Worm (Caenorhabditis elegans) whole organism, mixed stage, embryonic: ENCODE data around the gene str-83.

Source experiments
- M03D4.4 ChIP-seq: sonication (generic microtip); optimal IDR thresholded peaks from 2 replicates; lab custom pipeline; 2017; ENCODE audit warnings: mild to moderate bottlenecking, missing genetic modification characterization, missing compliant biosample characterization
- bed-3 ChIP-seq: fragments of 200-800 bp; sonication (Bioruptor generic); optimal IDR thresholded peaks from 3 replicates; lab custom pipeline; 2018; ENCODE audit warnings: mild to moderate bottlenecking, missing genetic modification characterization, moderate library complexity, missing compliant biosample characterization
- blmp-1 ChIP-seq: fragments of 150-350 bp; optimal IDR thresholded peaks from 2 replicates; lab custom pipeline; 2014; ENCODE audit warnings: missing biosample characterization, missing genetic modification characterization
- ceh-39 ChIP-seq: fragments of 150-350 bp; optimal IDR thresholded peaks from 2 replicates; lab custom pipeline; 2014; ENCODE audit warnings: missing biosample characterization, missing genetic modification characterization
- ceh-43 ChIP-seq: fragments of 200-800 bp; sonication (Bioruptor generic); optimal IDR thresholded peaks from 2 replicates; lab custom pipeline; 2018; ENCODE audit warnings: mild to moderate bottlenecking, missing genetic modification characterization, moderate library complexity, missing compliant biosample characterization
- ceh-83 ChIP-seq: fragments of 200-800 bp; sonication (Bioruptor generic); optimal IDR thresholded peaks from 2 replicates; lab custom pipeline; 2018; ENCODE audit warnings: mild to moderate bottlenecking, missing genetic modification characterization, missing compliant biosample characterization
- ces-1 ChIP-seq: fragments of 150-350 bp; optimal IDR thresholded peaks from 2 replicates; lab custom pipeline; 2014; ENCODE audit warnings: missing biosample characterization, missing genetic modification reagents, missing genetic modification characterization
- cnd-1 ChIP-seq: fragments of 200-800 bp; sonication (Bioruptor generic); optimal IDR thresholded peaks from 2 replicates; lab custom pipeline; 2018; ENCODE audit warnings: mild to moderate bottlenecking, missing genetic modification characterization, missing compliant biosample characterization
- elt-1 ChIP-seq: sonication (generic microtip); optimal IDR thresholded peaks from 2 replicates; lab custom pipeline; 2017; ENCODE audit warnings: missing genetic modification characterization, mild to moderate bottlenecking, missing compliant biosample characterization, antibody characterized with exemption, moderate library complexity, borderline replicate concordance; ENCODE audit not compliant: insufficient read depth
- elt-3 ChIP-seq: fragments of 150-350 bp; optimal IDR thresholded peaks from 2 replicates; lab custom pipeline; 2014; ENCODE audit warnings: missing biosample characterization, missing genetic modification characterization
- flh-1 ChIP-seq: fragments of 200-800 bp; sonication (Bioruptor generic); optimal IDR thresholded peaks from 2 replicates; lab custom pipeline; 2018; ENCODE audit warnings: mild to moderate bottlenecking, missing genetic modification characterization, moderate library complexity, missing compliant biosample characterization
- ham-2 ChIP-seq: fragments of 200-800 bp; sonication (Bioruptor generic); optimal IDR thresholded peaks from 2 replicates; lab custom pipeline; 2018; ENCODE audit warnings: mild to moderate bottlenecking, missing genetic modification characterization, missing compliant biosample characterization
- hlh-1 ChIP-seq: fragments of 150-350 bp; optimal IDR thresholded peaks from 2 replicates; lab custom pipeline; 2014; ENCODE audit warnings: missing biosample characterization, missing genetic modification reagents, missing genetic modification characterization
- lin-13 ChIP-seq: fragments of 150-350 bp; optimal IDR thresholded peaks from 2 replicates; lab custom pipeline; 2014; ENCODE audit warnings: missing biosample characterization, missing genetic modification characterization
- lin-32 ChIP-seq: fragments of 200-800 bp; sonication (Bioruptor generic); optimal IDR thresholded peaks from 2 replicates; lab custom pipeline; 2018; ENCODE audit warnings: mild to moderate bottlenecking, missing genetic modification characterization, missing compliant biosample characterization
- lsy-2 ChIP-seq: fragments of 150-350 bp; optimal IDR thresholded peaks from 2 replicates; lab custom pipeline; 2014; ENCODE audit warnings: missing biosample characterization, missing genetic modification characterization
- mab-5 ChIP-seq: fragments of 150-350 bp; optimal IDR thresholded peaks from 2 replicates; lab custom pipeline; 2014; ENCODE audit warnings: missing biosample characterization, missing genetic modification characterization
- mep-1 ChIP-seq: fragments of 150-350 bp; optimal IDR thresholded peaks from 2 replicates; lab custom pipeline; 2017; ENCODE audit warnings: missing biosample characterization, missing genetic modification reagents, missing genetic modification characterization, inconsistent platforms
- mls-2 ChIP-seq: sonication (generic microtip); optimal IDR thresholded peaks from 2 replicates; lab custom pipeline; 2016; ENCODE audit warnings: mild to moderate bottlenecking, missing genetic modification characterization, moderate library complexity, missing compliant biosample characterization
- nhr-12 ChIP-seq: fragments of 150-350 bp; optimal IDR thresholded peaks from 2 replicates; lab custom pipeline; 2014; ENCODE audit warnings: missing biosample characterization, missing genetic modification characterization
- nhr-2 ChIP-seq: fragments of 150-350 bp; optimal IDR thresholded peaks from 2 replicates; lab custom pipeline; 2014; ENCODE audit warnings: missing biosample characterization, missing genetic modification characterization
- nhr-237 ChIP-seq: fragments of 150-350 bp; optimal IDR thresholded peaks from 2 replicates; lab custom pipeline; 2014; ENCODE audit warnings: missing biosample characterization, missing genetic modification characterization
- nhr-28 ChIP-seq: fragments of 150-350 bp; optimal IDR thresholded peaks from 2 replicates; lab custom pipeline; 2014; ENCODE audit warnings: missing biosample characterization, missing genetic modification characterization
- nhr-76 ChIP-seq: sonication (generic microtip); optimal IDR thresholded peaks from 2 replicates; lab custom pipeline; 2017; ENCODE audit warnings: missing biosample characterization, missing genetic modification characterization
- pha-4 ChIP-seq: fragments of 150-350 bp; optimal IDR thresholded peaks from 2 replicates; lab custom pipeline; 2018; ENCODE audit warnings: missing biosample characterization, missing genetic modification reagents, missing genetic modification characterization
- sem-2 ChIP-seq: fragments of 200-800 bp; sonication (Bioruptor generic); optimal IDR thresholded peaks from 2 replicates; lab custom pipeline; 2018; ENCODE audit warnings: mild to moderate bottlenecking, missing genetic modification characterization, missing compliant biosample characterization
- sptf-1 ChIP-seq: sonication (generic microtip); optimal IDR thresholded peaks from 2 replicates; lab custom pipeline; 2017; ENCODE audit warnings: mild to moderate bottlenecking, missing genetic modification characterization, moderate library complexity, missing compliant biosample characterization
- tbx-8 ChIP-seq: fragments of 200-800 bp; sonication (Bioruptor generic); optimal IDR thresholded peaks from 2 replicates; lab custom pipeline; 2018; ENCODE audit warnings: mild to moderate bottlenecking, missing genetic modification characterization, moderate library complexity, missing compliant biosample characterization
- unc-120 ChIP-seq: sonication (generic microtip); optimal IDR thresholded peaks from 2 replicates; lab custom pipeline; 2017; ENCODE audit warnings: missing genetic modification characterization, missing compliant biosample characterization; ENCODE audit not compliant: poor library complexity, severe bottlenecking
- unc-39 ChIP-seq: fragments of 150-350 bp; optimal IDR thresholded peaks from 2 replicates; lab custom pipeline; 2014; ENCODE audit warnings: missing biosample characterization, missing genetic modification characterization
- unc-62 ChIP-seq: fragments of 150-350 bp; optimal IDR thresholded peaks from 2 replicates; lab custom pipeline; 2014; ENCODE audit warnings: missing biosample characterization, missing genetic modification reagents, missing genetic modification characterization
- zip-8 ChIP-seq: fragments of 150-350 bp; optimal IDR thresholded peaks from 2 replicates; lab custom pipeline; 2014; ENCODE audit warnings: missing biosample characterization, missing genetic modification characterization
- ztf-11 ChIP-seq: fragments of 150-350 bp; optimal IDR thresholded peaks from 2 replicates; lab custom pipeline; 2014; ENCODE audit warnings: missing biosample characterization, missing genetic modification characterization

str-83 gene

DNA sequence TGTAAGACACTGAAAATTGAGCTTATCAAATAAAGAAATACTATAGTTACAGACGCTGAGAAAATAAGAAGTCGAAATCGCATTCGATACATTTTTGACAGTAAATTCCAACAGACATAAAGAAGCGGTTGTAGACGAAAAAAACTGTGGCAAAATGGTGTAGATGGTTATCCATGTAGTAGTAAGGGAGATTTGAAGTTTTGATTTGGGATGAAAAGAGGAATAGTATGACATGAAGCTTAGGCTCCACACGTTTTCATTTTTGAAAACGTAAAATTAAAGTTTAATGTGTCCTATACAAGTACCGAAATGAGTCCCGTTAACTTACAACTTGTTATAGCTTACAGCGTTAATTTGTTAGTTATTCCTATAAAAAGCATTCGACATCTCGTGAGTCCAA, 17.0 kb downstream of the str-83 start, which contains the start of gene K09D9.9:
Gene K09D9.9, minus strand, starts transcription at position 101 of the 400 bp plus-strand sequence.
- TF ChIP-seq lsy-2 (tag; lab: Kevin White, UChicago) (no peak), lin-32 (GFP tag; lab: Kevin White, UChicago) (no peak), unc-39 (tag; lab: Kevin White, UChicago) (no peak), cnd-1 (tag; lab: Kevin White, UChicago) (no peak), ceh-83 (GFP tag; lab: Kevin White, UChicago) (no peak), nhr-237 (no peak), M03D4.4 (tag; lab: Kevin White, UChicago) (no peak), nhr-2 (no peak), unc-62 (no peak), blmp-1 (tag; lab: Kevin White, UChicago) (no peak), nhr-12 (no peak), bed-3 (GFP tag; lab: Kevin White, UChicago) (no peak), nhr-28 (no peak), mep-1 (tag; lab: Kevin White, UChicago) (no peak), ceh-39 (tag; lab: Kevin White, UChicago) (no peak), ces-1 (no peak), ceh-43 (GFP tag; lab: Kevin White, UChicago) (no peak)
- TF ChIP-seq, all 35 proteins: peak for 0

DNA sequence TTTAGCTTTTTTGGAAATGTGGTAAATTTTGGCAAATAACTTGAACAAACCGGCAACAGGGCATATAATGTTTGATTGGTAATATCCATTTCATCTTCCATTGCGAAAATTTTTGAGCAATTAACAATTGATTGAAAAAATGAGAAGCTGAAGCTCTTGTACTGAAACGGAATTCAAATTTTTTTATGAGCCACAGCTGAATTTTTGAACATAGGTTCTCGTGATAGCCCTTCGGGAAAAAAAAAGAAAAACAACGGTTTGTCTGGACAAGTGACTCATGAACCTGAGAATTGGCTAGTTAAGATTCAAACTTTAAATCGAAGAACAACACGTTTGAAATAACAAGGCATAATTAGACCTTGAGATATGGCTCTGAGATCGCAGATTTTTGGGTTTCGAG, 18.8 kb downstream of the str-83 start, which contains the start of gene srx-62:
Gene srx-62, minus strand, starts transcription at position 101 of the 400 bp plus-strand sequence.
- no peak for TF ChIP-seq nhr-76
- no peak for TF ChIP-seq bed-3 (GFP tag; lab: Kevin White, UChicago)
- no peak for TF ChIP-seq sptf-1 (tag; lab: Kevin White, UChicago)
- no peak for TF ChIP-seq tbx-8 (GFP tag; lab: Kevin White, UChicago)
- no peak for TF ChIP-seq mep-1 (tag; lab: Kevin White, UChicago)
- no peak for TF ChIP-seq flh-1 (GFP tag; lab: Kevin White, UChicago)
- no peak for TF ChIP-seq ceh-39 (tag; lab: Kevin White, UChicago)
- no peak for TF ChIP-seq ham-2
- no peak for TF ChIP-seq nhr-28

DNA sequence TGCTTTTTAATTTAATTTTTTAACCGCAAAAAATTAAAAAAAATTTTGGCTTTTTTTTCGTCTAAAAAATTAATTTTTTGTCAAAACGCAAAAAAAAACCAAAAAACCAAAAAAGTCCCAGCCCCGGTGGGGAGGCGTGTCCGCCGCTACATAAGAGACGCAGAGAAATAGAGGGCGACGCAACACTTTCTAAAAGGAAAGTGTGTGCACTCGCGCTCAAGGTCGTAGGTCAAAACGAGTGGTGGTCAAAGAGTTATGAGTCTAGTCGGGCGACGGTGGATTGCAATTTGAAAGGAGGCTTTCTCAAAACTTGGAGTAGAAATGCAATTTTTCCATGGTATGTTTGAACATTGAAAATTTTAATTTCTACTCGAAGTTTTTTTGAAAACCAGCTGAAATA, 27.5 kb downstream of the str-83 start:
- TF ChIP-seq ceh-39 (tag; lab: Kevin White, UChicago) = no peak
- no peak for TF ChIP-seq hlh-1 (tag; lab: Kevin White, UChicago)

DNA sequence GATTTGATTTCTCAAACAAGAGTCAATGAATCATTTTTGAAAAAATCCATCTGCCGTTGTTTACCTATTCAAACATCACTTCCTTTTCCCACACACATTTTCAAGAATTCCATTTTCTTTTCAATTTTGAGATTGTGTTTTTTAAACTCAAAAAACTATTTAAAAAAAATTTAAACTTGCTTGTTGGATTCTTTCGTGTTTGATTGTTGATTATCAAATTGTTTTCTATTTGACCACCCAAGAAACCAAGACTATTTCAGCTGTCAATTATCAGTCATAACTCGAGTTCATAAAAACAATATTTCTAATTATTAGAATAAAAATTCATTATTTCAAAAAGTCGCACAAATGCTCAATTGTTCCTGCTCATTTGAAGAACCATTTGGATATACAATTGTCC, 28.2 kb downstream of the str-83 start, which contains the start of gene srh-8:
Gene srh-8, plus strand, starts transcription at position 301 of the 400 bp plus-strand sequence.
- TF ChIP-seq ztf-11 (tag; lab: Kevin White, UChicago) (no peak), nhr-28 (no peak), nhr-237 (no peak)

DNA sequence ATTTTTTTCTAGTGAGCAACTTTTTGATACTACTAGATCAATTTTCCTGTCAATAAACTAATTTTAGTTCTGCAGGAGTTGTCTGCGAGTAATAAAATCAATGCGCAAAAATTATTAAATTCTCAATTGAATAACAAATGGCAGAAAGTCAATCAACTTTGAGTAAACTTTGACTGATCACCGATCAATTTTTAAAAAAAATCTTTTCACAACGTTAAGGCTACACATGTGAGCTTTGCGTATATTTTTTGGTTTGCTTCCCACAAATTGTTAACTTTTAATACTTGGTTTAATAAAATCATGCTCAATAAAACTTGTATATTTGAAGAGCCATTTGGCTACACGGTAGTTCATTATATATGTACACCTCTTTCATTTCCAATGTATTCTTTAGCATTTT, 30.9 kb downstream of the str-83 start, which contains the start of gene srh-7:
Gene srh-7, plus strand, starts transcription at position 301 of the 400 bp plus-strand sequence.
- no peak for TF ChIP-seq mab-5 (tag; lab: Kevin White, UChicago)
- TF ChIP-seq ceh-39 (tag; lab: Kevin White, UChicago) = no peak
- no peak for TF ChIP-seq M03D4.4 (tag; lab: Kevin White, UChicago)
- TF ChIP-seq unc-120 (tag; lab: Kevin White, UChicago) = no peak
- no peak for TF ChIP-seq mep-1 (tag; lab: Kevin White, UChicago)
- TF ChIP-seq nhr-76 = no peak
- no peak for TF ChIP-seq lin-13 (tag; lab: Kevin White, UChicago)

DNA sequence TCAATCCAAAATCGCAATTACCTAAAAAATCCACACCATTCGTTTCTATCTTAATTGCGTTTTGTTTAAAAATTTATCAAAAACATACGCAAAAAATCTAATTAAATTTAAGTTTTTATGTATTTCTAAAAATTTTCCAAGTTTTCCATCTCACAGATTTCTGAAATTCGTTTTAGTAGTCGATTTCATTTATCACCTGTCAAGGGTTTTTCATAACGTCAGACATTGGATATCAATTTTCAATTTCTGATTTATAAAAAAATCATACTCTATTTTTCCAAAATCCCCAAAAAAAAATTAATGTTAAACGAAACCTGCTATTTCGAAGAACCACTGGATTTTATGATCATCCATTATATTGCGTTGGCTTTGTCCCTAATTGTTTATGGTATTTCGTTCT, 33.1 kb downstream of the str-83 start, which contains the start of gene srh-4:
Gene srh-4, plus strand, starts transcription at position 301 of the 400 bp plus-strand sequence.
- TF ChIP-seq sem-2 (GFP tag; lab: Kevin White, UChicago) = no peak
- no peak for TF ChIP-seq ceh-83 (GFP tag; lab: Kevin White, UChicago)
- TF ChIP-seq hlh-1 (tag; lab: Kevin White, UChicago) = no peak
- TF ChIP-seq M03D4.4 (tag; lab: Kevin White, UChicago) = no peak
- no peak for TF ChIP-seq bed-3 (GFP tag; lab: Kevin White, UChicago)
- TF ChIP-seq zip-8 (tag; lab: Kevin White, UChicago) = no peak
- no peak for TF ChIP-seq blmp-1 (tag; lab: Kevin White, UChicago)
- no peak for TF ChIP-seq lin-13 (tag; lab: Kevin White, UChicago)
- TF ChIP-seq elt-1 (tag; lab: Kevin White, UChicago) = no peak
- TF ChIP-seq pha-4 (tag; lab: Kevin White, UChicago) = no peak
- no peak for TF ChIP-seq ces-1
- TF ChIP-seq mls-2 (tag; lab: Kevin White, UChicago) = no peak
- no peak for TF ChIP-seq nhr-28
- TF ChIP-seq ham-2 = no peak
- no peak for TF ChIP-seq nhr-237
- no peak for TF ChIP-seq ceh-39 (tag; lab: Kevin White, UChicago)
- no peak for TF ChIP-seq elt-3 (tag; lab: Kevin White, UChicago)
- no peak for TF ChIP-seq ceh-43 (GFP tag; lab: Kevin White, UChicago)
